Fruit fly (Drosophila melanogaster) whole organism: ENCODE measurements around the gene wb.

ENCODE experiments used
- CG8478 ChIP-seq: fragments of >200 bp; optimal IDR thresholded peaks from 2 replicates; lab custom pipeline; 2018; ENCODE audit warnings: inconsistent platforms
- Dll ChIP-seq: fragments of >200 bp; optimal IDR thresholded peaks from 2 replicates; lab custom pipeline; 2017
- EcR ChIP-seq, 2 experiments: fragments of >200 bp; optimal IDR thresholded peaks; 2 replicates each; lab custom pipeline; 2017; ENCODE audit warnings: missing biosample characterization in 2 of 2, missing genetic modification characterization in 2 of 2, missing genetic modification reagents in 2 of 2
- pan ChIP-seq: fragments of >200 bp; optimal IDR thresholded peaks from 2 replicates; lab custom pipeline; 2017
- psq ChIP-seq: fragments of >200 bp; optimal IDR thresholded peaks from 2 replicates; lab custom pipeline; 2017
- usp ChIP-seq: fragments of >200 bp; optimal IDR thresholded peaks from 2 replicates; lab custom pipeline; 2017; ENCODE audit warnings: missing biosample characterization, missing genetic modification characterization, mixed read lengths

Gene wb

DNA sequence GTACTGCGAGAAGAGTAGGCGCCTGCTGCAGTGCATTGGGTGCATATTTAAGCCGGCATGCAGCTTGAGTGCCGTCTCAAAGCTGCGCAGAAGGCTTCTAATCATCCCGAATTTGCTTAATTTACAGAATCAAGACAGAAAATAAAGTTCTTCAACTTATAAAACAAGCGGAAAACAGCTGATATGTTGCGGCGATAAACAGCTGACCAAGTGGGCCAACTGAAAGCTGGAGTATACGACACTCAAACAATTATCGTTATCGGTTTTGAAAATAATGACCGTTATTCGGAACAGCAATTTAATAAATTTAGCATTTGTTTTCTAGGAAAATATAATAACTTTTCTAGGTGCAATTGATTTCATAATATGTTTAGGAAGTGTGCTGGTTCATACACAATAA lies 85.8 kb downstream of the wb start, which contains the start of gene mTTF:
Gene mTTF (minus strand): TSS at position 189 of the 400 bp plus-strand sequence.
- no peak for TF ChIP-seq Dll (lab: Kevin White, UChicago)
- no peak for TF ChIP-seq psq (lab: Kevin White, UChicago)
- no peak for TF ChIP-seq usp (GFP tag; lab: Kevin White, UChicago)
- TF ChIP-seq pan (lab: Kevin White, UChicago) = no peak
- TF ChIP-seq EcR (GFP tag; optimal IDR thresholded peaks at IDR 0.05; lab: Kevin White, UChicago) = no peak
- no peak for TF ChIP-seq CG8478 (lab: Kevin White, UChicago)

dm6 chr2L:14350587-14350986 lies 87.8 kb downstream of the wb start:
- no peak for TF ChIP-seq psq (lab: Kevin White, UChicago)
- no peak for TF ChIP-seq EcR (GFP tag; optimal IDR thresholded peaks at IDR 0.05; lab: Kevin White, UChicago)
- TF ChIP-seq usp (GFP tag; lab: Kevin White, UChicago) = no peak
- no peak for TF ChIP-seq CG8478 (lab: Kevin White, UChicago)
- TF ChIP-seq Dll (lab: Kevin White, UChicago) = no peak
- TF ChIP-seq pan (lab: Kevin White, UChicago) = no peak

DNA sequence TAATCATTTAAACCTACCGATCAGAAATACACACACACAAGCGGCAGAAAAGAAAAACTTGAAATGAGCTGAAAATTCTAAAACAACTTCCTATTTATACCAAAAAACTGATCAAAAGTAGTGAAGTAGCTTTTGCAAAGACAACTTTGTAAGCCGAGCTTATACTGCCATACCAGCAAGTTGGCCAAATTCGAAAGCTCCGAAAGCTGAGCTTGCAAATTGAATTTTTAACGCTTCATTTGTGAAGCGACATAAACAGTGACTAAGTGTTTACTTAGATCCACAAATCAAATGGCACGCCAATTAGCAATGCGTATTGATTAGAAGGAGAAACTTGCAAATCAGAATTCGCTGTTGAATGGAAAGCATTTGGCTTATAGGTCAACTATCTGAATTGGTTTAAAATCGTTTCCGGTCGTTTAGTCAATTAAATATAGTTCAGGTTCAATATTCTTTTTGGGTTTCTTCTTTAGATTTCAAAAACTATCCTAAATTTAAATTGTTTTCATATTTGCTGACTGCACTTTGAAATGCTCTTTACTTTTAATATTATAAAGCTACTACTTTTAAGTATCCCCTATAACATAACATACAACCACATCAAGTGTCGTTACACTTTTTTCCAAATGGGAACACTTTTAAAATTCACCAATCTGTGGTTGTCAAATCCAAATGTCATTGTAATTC lies 88.8 kb downstream of the wb start, which contains the start of gene CG43052:
Gene CG43052 (plus strand): TSS at position 637 of the 687 bp plus-strand sequence.
- TF ChIP-seq psq (lab: Kevin White, UChicago) = no peak
- no peak for TF ChIP-seq EcR (GFP tag; optimal IDR thresholded peaks at IDR 0.05; lab: Kevin White, UChicago)

- TF ChIP-seq usp (GFP tag; lab: Kevin White, UChicago) (no peak), pan (lab: Kevin White, UChicago) (peak; percentile 25)
Observed at dm6 chr2L:14355033-14355851, 92.4 kb downstream of the wb start, which contains the start of gene Rab14. Gene Rab14 (plus strand): TSS chr2L:14355145.

DNA sequence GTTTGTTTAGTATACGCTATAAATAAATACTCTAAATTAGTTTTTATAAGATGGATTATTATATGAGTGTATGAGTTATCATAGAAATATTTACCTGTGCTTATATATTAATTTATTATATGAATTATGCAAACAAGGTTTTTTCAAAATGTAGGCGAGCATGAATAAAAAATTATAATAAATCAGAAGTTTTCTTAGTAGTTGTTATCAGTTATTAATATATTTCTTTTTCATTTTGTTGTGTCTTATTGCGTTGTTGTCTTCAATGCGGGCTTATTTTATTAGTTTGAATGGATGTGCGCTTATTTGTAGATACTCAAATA lies 93.0 kb downstream of the wb start:
- TF ChIP-seq Dll (lab: Kevin White, UChicago) (no peak), usp (GFP tag; lab: Kevin White, UChicago) (no peak), pan (lab: Kevin White, UChicago) (no peak), EcR (GFP tag; optimal IDR thresholded peaks at IDR 0.05; lab: Kevin White, UChicago) (no peak), psq (lab: Kevin White, UChicago) (no peak), CG8478 (lab: Kevin White, UChicago) (no peak)

dm6 chr2L:14356279-14356678 lies 93.5 kb downstream of the wb start:
- TF ChIP-seq Dll (lab: Kevin White, UChicago) (no peak), EcR (GFP tag; optimal IDR thresholded peaks at IDR 0.05; lab: Kevin White, UChicago) (no peak), psq (lab: Kevin White, UChicago) (no peak), pan (lab: Kevin White, UChicago) (no peak), usp (GFP tag; lab: Kevin White, UChicago) (no peak), CG8478 (lab: Kevin White, UChicago) (no peak)

DNA sequence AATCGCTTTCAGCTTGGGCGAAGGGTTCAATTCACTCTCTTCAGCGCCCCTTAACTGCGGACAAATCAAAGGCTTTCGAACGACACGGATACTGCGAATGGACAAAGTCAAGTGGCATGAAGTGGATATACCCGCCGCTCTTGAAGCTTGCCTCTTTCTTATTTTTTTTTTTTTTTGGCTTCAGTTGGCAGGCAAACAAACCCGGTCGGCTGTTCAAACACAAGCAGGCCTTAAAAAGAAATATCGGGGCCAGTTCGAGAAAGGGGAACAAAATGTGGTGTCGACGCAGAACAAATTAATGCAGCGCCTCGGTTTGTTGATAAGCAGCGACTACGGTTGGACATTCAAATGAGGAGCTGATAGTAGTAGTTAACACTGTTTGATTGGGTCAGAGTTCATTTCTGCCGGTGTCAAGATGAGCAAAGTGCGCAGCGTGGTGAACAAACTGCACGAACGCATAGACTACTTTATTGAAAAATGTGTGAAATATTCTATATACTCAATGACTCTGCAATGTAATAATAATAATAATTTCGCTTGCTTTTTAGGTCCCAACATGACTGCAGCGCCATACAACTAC lies 94.1 kb downstream of the wb start:
- TF ChIP-seq CG8478 (lab: Kevin White, UChicago) (no peak), EcR (GFP tag; optimal IDR thresholded peaks at IDR 0.05; lab: Kevin White, UChicago) (no peak), pan (lab: Kevin White, UChicago) (no peak), usp (GFP tag; lab: Kevin White, UChicago) (no peak), Dll (lab: Kevin White, UChicago) (no peak), psq (lab: Kevin White, UChicago) (no peak)

DNA sequence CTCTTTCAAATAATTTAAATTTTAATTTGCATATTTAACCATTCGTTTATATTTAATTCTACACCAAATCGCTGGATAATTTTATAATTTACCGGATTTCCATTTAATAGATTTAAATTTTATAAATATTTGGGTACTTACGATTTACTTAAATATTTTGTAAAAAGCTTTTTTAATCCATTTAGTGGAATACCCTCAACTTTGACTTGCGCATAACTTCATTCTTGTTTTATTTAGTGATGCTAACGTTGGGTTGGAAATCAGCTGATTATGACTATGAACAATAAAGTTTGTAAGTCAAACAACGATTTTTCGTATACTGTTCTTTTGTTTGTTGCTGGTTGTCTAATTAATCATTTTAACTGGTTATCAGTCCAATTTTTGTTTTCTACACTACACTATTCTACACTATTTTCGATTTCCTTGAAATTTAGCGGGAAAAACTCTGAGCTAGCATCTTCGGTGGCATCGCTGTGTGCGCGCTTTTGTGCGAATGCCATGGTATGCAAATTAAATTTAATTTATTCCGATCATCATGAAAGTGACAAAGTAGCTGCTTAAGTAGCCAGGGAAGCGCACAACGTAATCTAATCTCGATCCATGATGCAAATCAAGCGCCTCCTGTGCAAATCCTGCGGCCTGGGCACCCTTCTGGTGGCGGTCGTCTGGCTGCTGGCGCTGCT lies 96.1 kb downstream of the wb start, which contains the start of gene Pgant35A:
Gene Pgant35A (plus strand): TSS at position 473 of the 683 bp plus-strand sequence.
- TF ChIP-seq pan (lab: Kevin White, UChicago) = no peak
- TF ChIP-seq Dll (lab: Kevin White, UChicago) = no peak
- no peak for TF ChIP-seq CG8478 (lab: Kevin White, UChicago)
- no peak for TF ChIP-seq psq (lab: Kevin White, UChicago)
- no peak for TF ChIP-seq EcR (GFP tag; optimal IDR thresholded peaks at IDR 0.05; lab: Kevin White, UChicago)
- TF ChIP-seq usp (GFP tag; lab: Kevin White, UChicago) = no peak

DNA sequence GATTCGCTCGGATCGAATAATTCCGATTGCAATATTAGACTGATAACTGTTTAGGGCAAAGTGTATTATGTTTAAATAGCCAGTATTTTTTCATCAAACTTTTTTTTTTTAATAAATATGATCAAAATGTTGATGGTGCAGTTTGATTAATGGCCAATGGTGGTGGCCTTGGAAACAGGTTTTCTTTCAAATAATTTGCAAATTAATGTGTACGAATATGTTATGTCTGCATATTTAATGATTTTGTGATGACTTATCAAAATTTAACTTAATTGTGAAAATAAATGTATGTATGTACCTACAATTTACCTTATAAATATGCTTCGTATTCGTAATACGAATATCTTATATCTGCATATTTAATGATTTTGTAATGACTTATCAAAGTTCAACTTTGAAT lies 98.5 kb downstream of the wb start:
- TF ChIP-seq EcR (GFP tag; optimal IDR thresholded peaks at IDR 0.05; lab: Kevin White, UChicago) (no peak), usp (GFP tag; lab: Kevin White, UChicago) (no peak), CG8478 (lab: Kevin White, UChicago) (no peak), Dll (lab: Kevin White, UChicago) (no peak), psq (lab: Kevin White, UChicago) (no peak), pan (lab: Kevin White, UChicago) (no peak)

DNA sequence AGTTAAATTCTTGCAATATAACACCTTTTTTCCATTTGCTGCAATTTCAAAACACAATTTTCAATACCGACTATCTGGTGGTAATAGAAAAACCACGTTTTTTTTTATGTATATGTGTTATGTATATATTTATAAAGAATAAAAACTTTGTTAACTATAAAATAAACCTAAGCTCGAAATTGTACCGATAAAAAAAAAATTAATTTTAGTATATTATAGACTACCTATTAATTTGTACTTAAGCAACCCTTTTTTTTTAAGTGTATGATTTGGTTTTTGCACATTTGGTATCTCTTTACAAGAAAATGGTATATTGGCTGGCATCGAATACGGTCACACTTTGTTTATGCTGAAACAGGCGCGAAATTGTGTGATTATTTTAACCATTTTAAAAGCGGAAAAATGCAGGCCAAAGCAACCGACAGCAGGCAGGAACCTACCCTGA lies 98.9 kb downstream of the wb start, which contains the start of gene spel1:
Gene spel1 (plus strand): TSS at position 334 of the 445 bp plus-strand sequence.
- no peak for TF ChIP-seq pan (lab: Kevin White, UChicago)
- TF ChIP-seq CG8478 (lab: Kevin White, UChicago) = no peak
- no peak for TF ChIP-seq Dll (lab: Kevin White, UChicago)
- no peak for TF ChIP-seq psq (lab: Kevin White, UChicago)
- TF ChIP-seq usp (GFP tag; lab: Kevin White, UChicago) = no peak
- TF ChIP-seq EcR (GFP tag; optimal IDR thresholded peaks at IDR 0.05; lab: Kevin White, UChicago) = no peak
